Worm (Caenorhabditis elegans) whole organism, L3 larva: Measurements from ENCODE around the gene F58F9.4.

ENCODE experiments used
- R02D3.7 ChIP-seq: fragments of 150-350 bp; optimal IDR thresholded peaks from 2 replicates; lab custom pipeline; 2014; ENCODE audit warnings: missing biosample characterization, missing genetic modification characterization
- ama-1 ChIP-seq: fragments of 150-350 bp; optimal IDR thresholded peaks from 2 replicates; lab custom pipeline; 2018
- ceh-28 ChIP-seq: fragments of 150-350 bp; optimal IDR thresholded peaks from 2 replicates; lab custom pipeline; 2014; ENCODE audit warnings: missing biosample characterization, missing genetic modification reagents, missing genetic modification characterization
- elt-1 ChIP-seq: fragments of 150-350 bp; optimal IDR thresholded peaks from 2 replicates; lab custom pipeline; 2014; ENCODE audit warnings: missing biosample characterization, missing genetic modification characterization
- pha-4 ChIP-seq: fragments of 150-350 bp; optimal IDR thresholded peaks from 2 replicates; lab custom pipeline; 2014; ENCODE audit warnings: missing biosample characterization, missing genetic modification reagents, missing genetic modification characterization
- pqm-1 ChIP-seq: fragments of 150-350 bp; optimal IDR thresholded peaks from 2 replicates; lab custom pipeline; 2017; ENCODE audit warnings: missing biosample characterization, missing genetic modification characterization, inconsistent platforms
- unc-62 ChIP-seq: fragments of 150-350 bp; sonication (generic microtip); optimal IDR thresholded peaks from 4 replicates; lab custom pipeline; 2014; ENCODE audit warnings: missing biosample characterization, missing genetic modification reagents, missing genetic modification characterization

DNA sequence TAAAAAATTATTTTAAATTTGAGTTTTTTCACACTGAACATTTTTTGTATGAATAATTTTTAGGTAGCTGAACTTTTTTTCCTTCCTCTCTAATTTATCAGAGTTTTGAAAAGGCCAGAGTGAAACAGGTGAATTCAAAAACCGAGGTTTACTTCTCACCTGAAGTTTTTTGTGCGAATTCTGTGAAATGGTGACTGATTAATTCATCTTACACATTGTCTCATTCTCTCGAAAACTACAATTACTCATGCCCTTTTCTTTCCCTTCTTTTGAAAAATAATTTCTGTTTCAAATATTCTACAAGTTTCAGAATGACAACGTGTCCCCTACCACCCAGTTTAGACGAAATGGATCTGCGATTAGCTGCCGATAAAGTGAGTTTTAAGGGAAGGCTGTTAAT, 29.1 kb upstream of the F58F9.4 start, which contains the start of gene tkr-2:
- TF ChIP-seq pqm-1 (tag; lab: Kevin White, UChicago) (no peak), unc-62 (GFP tag; lab: Kevin White, UChicago) (no peak), pha-4 (tag; lab: Kevin White, UChicago) (no peak), ama-1 (lab: Kevin White, UChicago) (no peak), R02D3.7 (tag; lab: Kevin White, UChicago) (no peak), elt-1 (tag; lab: Kevin White, UChicago) (no peak), ceh-28 (tag; lab: Kevin White, UChicago) (no peak)
